In the genomic region with DNA sequence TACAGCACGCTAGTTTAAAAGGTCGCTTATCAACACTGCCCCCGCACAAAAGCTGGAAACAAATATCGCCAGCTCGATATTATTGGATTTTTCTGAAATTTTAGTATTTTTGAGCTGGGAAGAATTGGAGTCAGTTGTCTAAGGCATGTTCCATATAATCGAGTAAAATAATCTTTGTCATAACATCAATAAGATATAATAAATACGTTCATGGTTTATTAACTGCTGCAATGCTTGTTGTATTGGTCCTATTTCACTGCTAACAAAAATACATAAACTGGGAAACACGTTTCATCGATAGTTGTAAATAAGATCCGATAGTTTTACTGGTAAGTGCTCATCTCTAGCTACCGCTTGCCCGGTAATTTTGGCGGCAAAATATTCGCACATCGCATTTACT, we compare ENCODE assay signal across 1 fruit fly cellular context.
TF ChIP-seq lines count a peak whose summit lies in the region.

A gene (minus strand): TSS at position 41 of the 400 bp plus-strand sequence.
A gene (plus strand): TSS at position 339 of the 400 bp plus-strand sequence.

TF ChIP-seq in whole organism, embryonic, 481 proteins besides CTCF, POLR2A, EP300 and RAD21 (continued from another document):
- TF ChIP-seq caup (GFP tag; optimal IDR thresholded peaks at IDR 0.05; lab: Kevin White, UChicago; ENCODE audit: severe bottlenecking) (no peak), CG4730 (GFP tag; IDR thresholded peaks at IDR 0.05; lab: Robert Waterston, UW) (no peak), Trl (optimal IDR thresholded peaks at IDR 0.05; lab: Kevin White, UChicago) (no peak), Trl (GFP tag; optimal IDR thresholded peaks at IDR 0.05; lab: Kevin White, UChicago) (peak; percentile 11), CG14667 (GFP tag; IDR thresholded peaks at IDR 0.05; lab: Robert Waterston, UW) (no peak), Six4 (GFP tag; optimal IDR thresholded peaks at IDR 0.05; lab: Kevin White, UChicago) (no peak), Jarid2 (GFP tag; optimal IDR thresholded peaks at IDR 0.05; lab: Kevin White, UChicago) (peak; percentile 21), dm (GFP tag; optimal IDR thresholded peaks at IDR 0.05; lab: Kevin White, UChicago) (peak; percentile 92), fd102C (GFP tag; optimal IDR thresholded peaks at IDR 0.05; lab: Kevin White, UChicago) (no peak), Tbp (GFP tag; optimal IDR thresholded peaks at IDR 0.05; lab: Kevin White, UChicago) (no peak), Hsf (GFP tag; optimal IDR thresholded peaks at IDR 0.05; lab: Kevin White, UChicago) (peak; percentile 70), CG13287 (GFP tag; IDR thresholded peaks at IDR 0.05; lab: Robert Waterston, UW; ENCODE audit: partially characterized antibody) (peak; percentile 96), CG1602 (GFP tag; optimal IDR thresholded peaks at IDR 0.05; lab: Kevin White, UChicago) (no peak), CG10565 (GFP tag; optimal IDR thresholded peaks at IDR 0.05; lab: Kevin White, UChicago) (no peak), CG1024 (GFP tag; IDR thresholded peaks at IDR 0.05; lab: Robert Waterston, UW) (no peak), pfk (GFP tag; optimal IDR thresholded peaks at IDR 0.05; lab: Kevin White, UChicago) (no peak), sisA (GFP tag; IDR thresholded peaks at IDR 0.05; lab: Robert Waterston, UW) (no peak), slou (GFP tag; optimal IDR thresholded peaks at IDR 0.05; lab: Kevin White, UChicago) (no peak), croc (GFP tag; conservative IDR thresholded peaks at IDR 0.05; lab: Robert Waterston, UW) (peak; percentile 17; the same call in 1 of the 3 replicates), CG3838 (GFP tag; optimal IDR thresholded peaks at IDR 0.05; lab: Kevin White, UChicago) (no peak), CG34224 (GFP tag; IDR thresholded peaks at IDR 0.05; lab: Robert Waterston, UW; ENCODE audit: partially characterized antibody) (peak; percentile 91), ara (GFP tag; IDR thresholded peaks at IDR 0.05; lab: Robert Waterston, UW) (no peak), CG9797 (GFP tag; optimal IDR thresholded peaks at IDR 0.05; lab: Kevin White, UChicago) (peak; percentile 89), fd96Cb (tag; optimal IDR thresholded peaks at IDR 0.05; lab: Kevin White, UChicago) (no peak), wek (GFP tag; optimal IDR thresholded peaks at IDR 0.05; lab: Kevin White, UChicago) (no peak), crc (GFP tag; optimal IDR thresholded peaks at IDR 0.05; lab: Kevin White, UChicago) (no peak), CG2875 (GFP tag; optimal IDR thresholded peaks at IDR 0.05; lab: Kevin White, UChicago) (no peak), Dad (GFP tag; optimal IDR thresholded peaks at IDR 0.05; lab: Kevin White, UChicago) (peak; percentile 49), CG4707 (GFP tag; optimal IDR thresholded peaks at IDR 0.05; lab: Kevin White, UChicago) (no peak), CG8089 (GFP tag; optimal IDR thresholded peaks at IDR 0.05; lab: Kevin White, UChicago) (peak; percentile 20), Xrp1 (GFP tag; IDR thresholded peaks at IDR 0.05; lab: Robert Waterston, UW) (no peak), nmo (GFP tag; optimal IDR thresholded peaks at IDR 0.05; lab: Kevin White, UChicago) (peak; percentile 79), sna (GFP tag; IDR thresholded peaks at IDR 0.05; lab: Robert Waterston, UW; ENCODE audit: partially characterized antibody) (peak; percentile 97), Meics (GFP tag; optimal IDR thresholded peaks at IDR 0.05; lab: Kevin White, UChicago) (peak; percentile 24), gro (GFP tag; optimal IDR thresholded peaks at IDR 0.05; lab: Kevin White, UChicago) (peak; percentile 64), CG1603 (tag; optimal IDR thresholded peaks at IDR 0.05; lab: Kevin White, UChicago) (peak; percentile 26), sens (GFP tag; lab: Kevin White, UChicago) (peak; percentile 85), cas (GFP tag; IDR thresholded peaks at IDR 0.05; lab: Robert Waterston, UW) (no peak), toy (GFP tag; IDR thresholded peaks at IDR 0.05; lab: Robert Waterston, UW) (no peak), CG10431 (GFP tag; optimal IDR thresholded peaks at IDR 0.05; lab: Kevin White, UChicago) (no peak), CG11456 (GFP tag; IDR thresholded peaks at IDR 0.05; lab: Robert Waterston, UW) (no peak), sob (GFP tag; IDR thresholded peaks at IDR 0.05; lab: Robert Waterston, UW) (peak; percentile 70), CG9437 (GFP tag; optimal IDR thresholded peaks at IDR 0.05; lab: Kevin White, UChicago) (no peak), BtbVII (GFP tag; optimal IDR thresholded peaks at IDR 0.05; lab: Kevin White, UChicago) (no peak), tin (GFP tag; optimal IDR thresholded peaks at IDR 0.05; lab: Kevin White, UChicago) (peak; percentile 42), MBD-R2 (GFP tag; IDR thresholded peaks at IDR 0.05; lab: Robert Waterston, UW) (peak; percentile 72), CoRest (tag; optimal IDR thresholded peaks at IDR 0.05; lab: Kevin White, UChicago) (peak; percentile 80), maf-S (GFP tag; optimal IDR thresholded peaks at IDR 0.05; lab: Kevin White, UChicago) (peak; percentile 51), ab (GFP tag; optimal IDR thresholded peaks at IDR 0.05; lab: Kevin White, UChicago) (no peak), Opbp (GFP tag; IDR thresholded peaks at IDR 0.05; lab: Robert Waterston, UW; ENCODE audit: partially characterized antibody) (peak; percentile 80), bcd (GFP tag; optimal IDR thresholded peaks at IDR 0.05; lab: Kevin White, UChicago) (peak; percentile 11), CHES-1-like (GFP tag; optimal IDR thresholded peaks at IDR 0.05; lab: Kevin White, UChicago) (peak; percentile 74), CG1792 (GFP tag; optimal IDR thresholded peaks at IDR 0.05; lab: Kevin White, UChicago) (peak; percentile 19), CG6854 (GFP tag; optimal IDR thresholded peaks at IDR 0.05; lab: Kevin White, UChicago) (no peak), Lpt (GFP tag; optimal IDR thresholded peaks at IDR 0.05; lab: Kevin White, UChicago) (no peak), CG18262 (tag; optimal IDR thresholded peaks at IDR 0.05; lab: Kevin White, UChicago) (peak; percentile 36), sens-2 (GFP tag; IDR thresholded peaks at IDR 0.05; lab: Robert Waterston, UW) (no peak), CG6272 (GFP tag; IDR thresholded peaks at IDR 0.05; lab: Robert Waterston, UW) (no peak), HLH3B (GFP tag; IDR thresholded peaks at IDR 0.05; lab: Robert Waterston, UW) (no peak), CG11247 (GFP tag; IDR thresholded peaks at IDR 0.05; lab: Robert Waterston, UW) (0 out of 2 replicates have a peak, but pooled peaks have one; percentile 38), Stat92E (GFP tag; optimal IDR thresholded peaks at IDR 0.05; lab: Kevin White, UChicago) (no peak), CG33557 (GFP tag; optimal IDR thresholded peaks at IDR 0.05; lab: Kevin White, UChicago) (peak; percentile 41), al (GFP tag; IDR thresholded peaks at IDR 0.05; lab: Robert Waterston, UW) (0 out of 2 replicates have a peak, but pooled peaks have one; percentile 31), Eip74EF (GFP tag; optimal IDR thresholded peaks at IDR 0.05; lab: Kevin White, UChicago) (no peak), CG4328 (GFP tag; optimal IDR thresholded peaks at IDR 0.05; lab: Kevin White, UChicago) (no peak), CG15011 (GFP tag; optimal IDR thresholded peaks at IDR 0.05; lab: Kevin White, UChicago) (no peak), CG15696 (tag; optimal IDR thresholded peaks at IDR 0.05; lab: Kevin White, UChicago) (no peak), CG31365 (tag; optimal IDR thresholded peaks at IDR 0.05; lab: Kevin White, UChicago) (no peak), CG13424 (tag; optimal IDR thresholded peaks at IDR 0.05; lab: Kevin White, UChicago) (no peak), CG8478 (optimal IDR thresholded peaks at IDR 0.05; lab: Kevin White, UChicago) (no peak), jing (GFP tag; optimal IDR thresholded peaks at IDR 0.05; lab: Kevin White, UChicago) (no peak), CG8924 (tag; optimal IDR thresholded peaks at IDR 0.05; lab: Kevin White, UChicago) (no peak), sim (GFP tag; IDR thresholded peaks at IDR 0.05; lab: Robert Waterston, UW) (no peak), Max (GFP tag; optimal IDR thresholded peaks at IDR 0.05; lab: Kevin White, UChicago) (peak; percentile 83), dimm (GFP tag; IDR thresholded peaks at IDR 0.05; lab: Robert Waterston, UW) (no peak), Lim3 (GFP tag; IDR thresholded peaks at IDR 0.05; lab: Robert Waterston, UW) (no peak), D19B (GFP tag; optimal IDR thresholded peaks at IDR 0.05; lab: Kevin White, UChicago) (no peak), CG12391 (tag; optimal IDR thresholded peaks at IDR 0.05; lab: Kevin White, UChicago) (peak; percentile 51), CG3847 (GFP tag; IDR thresholded peaks at IDR 0.05; lab: Robert Waterston, UW) (peak; percentile 62), corto (GFP tag; optimal IDR thresholded peaks at IDR 0.05; lab: Kevin White, UChicago) (no peak), CG17568 (GFP tag; optimal IDR thresholded peaks at IDR 0.05; lab: Kevin White, UChicago) (no peak), vnd (GFP tag; IDR thresholded peaks at IDR 0.05; lab: Robert Waterston, UW; ENCODE audit: partially characterized antibody) (peak; percentile 93), ssp (GFP tag; IDR thresholded peaks at IDR 0.05; lab: Robert Waterston, UW) (peak; percentile 42), CG12071 (GFP tag; optimal IDR thresholded peaks at IDR 0.05; lab: Kevin White, UChicago) (no peak), Spps (tag; optimal IDR thresholded peaks at IDR 0.05; lab: Kevin White, UChicago) (no peak), CG3995 (GFP tag; optimal IDR thresholded peaks at IDR 0.05; lab: Kevin White, UChicago) (peak; percentile 84), Blimp-1 (GFP tag; optimal IDR thresholded peaks at IDR 0.05; lab: Kevin White, UChicago) (no peak), CG6254 (GFP tag; optimal IDR thresholded peaks at IDR 0.05; lab: Kevin White, UChicago) (no peak), CG15514 (GFP tag; optimal IDR thresholded peaks at IDR 0.05; lab: Kevin White, UChicago) (peak; percentile 90), CG11093 (GFP tag; IDR thresholded peaks at IDR 0.05; lab: Robert Waterston, UW) (no peak), CG18599 (GFP tag; optimal IDR thresholded peaks at IDR 0.05; lab: Kevin White, UChicago) (peak; percentile 17), kah (GFP tag; optimal IDR thresholded peaks at IDR 0.05; lab: Kevin White, UChicago) (no peak), insv (GFP tag; optimal IDR thresholded peaks at IDR 0.05; lab: Kevin White, UChicago) (peak in 1 of 2 experiments; percentile 40), CG6175 (GFP tag; IDR thresholded peaks at IDR 0.05; lab: Robert Waterston, UW) (no peak), H15 (GFP tag; IDR thresholded peaks at IDR 0.05; lab: Robert Waterston, UW) (no peak), Dek (tag; optimal IDR thresholded peaks at IDR 0.05; lab: Kevin White, UChicago) (no peak), CG3407 (GFP tag; optimal IDR thresholded peaks at IDR 0.05; lab: Kevin White, UChicago) (no peak), gem (tag; optimal IDR thresholded peaks at IDR 0.05; lab: Kevin White, UChicago) (no peak), NC2α (GFP tag; optimal IDR thresholded peaks at IDR 0.05; lab: Kevin White, UChicago) (no peak), H2.0 (GFP tag; IDR thresholded peaks at IDR 0.05; lab: Robert Waterston, UW) (no peak), dan (GFP tag; IDR thresholded peaks at IDR 0.05; lab: Robert Waterston, UW) (no peak), zfh2 (GFP tag; optimal IDR thresholded peaks at IDR 0.05; lab: Kevin White, UChicago) (peak; percentile 77), CG10543 (GFP tag; optimal IDR thresholded peaks at IDR 0.05; lab: Kevin White, UChicago) (no peak), CG1647 (GFP tag; optimal IDR thresholded peaks at IDR 0.05; lab: Kevin White, UChicago) (no peak), crol (GFP tag; IDR thresholded peaks at IDR 0.05; lab: Robert Waterston, UW) (no peak), ttk (GFP tag; IDR thresholded peaks at IDR 0.05; lab: Robert Waterston, UW) (no peak), HHEX (GFP tag; optimal IDR thresholded peaks at IDR 0.05; lab: Kevin White, UChicago) (no peak)
TF ChIP-seq in whole organism, embryonic: peak in this region for 175.
